Fruit fly (Drosophila melanogaster): ENCODE results near the gene Gnmt.

Gnmt gene

DNA sequence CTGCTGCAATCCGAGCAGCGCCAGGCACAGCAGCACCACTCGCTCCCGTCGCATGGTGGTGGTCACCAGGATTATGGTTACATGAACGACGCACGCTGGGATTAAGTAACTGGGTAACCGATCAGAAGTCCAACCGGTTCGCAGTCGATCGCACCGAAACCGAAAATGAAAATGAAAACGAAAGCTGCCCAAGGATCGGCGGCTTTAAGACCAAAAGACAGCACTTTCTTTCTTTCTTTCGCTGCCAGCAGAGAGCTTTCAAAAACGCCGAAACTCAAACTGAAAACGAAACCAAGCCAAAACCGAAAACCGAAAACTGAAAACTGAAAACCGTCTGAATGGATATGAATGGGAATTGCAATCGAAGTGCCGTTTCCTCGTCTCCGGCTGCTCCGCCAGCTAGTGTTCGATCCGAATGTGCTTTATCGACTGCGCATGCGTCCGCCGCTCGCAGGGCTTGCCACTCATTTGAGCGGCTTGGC, 32.3 kb upstream of the Gnmt start, which contains the start of gene CG6753:
Gene CG6753, minus strand, starts transcription at position 432 of the 482 bp plus-strand sequence.
- no peak for TF ChIP-seq cic (GFP tag; optimal IDR thresholded peaks at IDR 0.05)

- TF ChIP-seq toe (GFP tag; optimal IDR thresholded peaks at IDR 0.05): no peak
- TF ChIP-seq tj (GFP tag; optimal IDR thresholded peaks at IDR 0.05): no peak
- TF ChIP-seq ovo (GFP tag; optimal IDR thresholded peaks at IDR 0.05): no peak
- TF ChIP-seq kay (GFP tag; ENCODE audit: borderline replicate concordance): no peak
Measured at dm6 chr3R:12644621-12645310, 29.6 kb upstream of the Gnmt start.

dm6 chr3R:12645771-12646317, 28.6 kb upstream of the Gnmt start:
- TF ChIP-seq Clk (GFP tag; optimal IDR thresholded peaks at IDR 0.05): no peak
- no peak for TF ChIP-seq ovo (GFP tag; optimal IDR thresholded peaks at IDR 0.05)
- TF ChIP-seq CG1620 (GFP tag; optimal IDR thresholded peaks at IDR 0.05): no peak
- TF ChIP-seq cnc (optimal IDR thresholded peaks at IDR 0.05): no peak
- TF ChIP-seq pad (GFP tag; optimal IDR thresholded peaks at IDR 0.05): no peak
- no peak for TF ChIP-seq cic (GFP tag; optimal IDR thresholded peaks at IDR 0.05)
- no peak for TF ChIP-seq tj (GFP tag; optimal IDR thresholded peaks at IDR 0.05)
- no peak for TF ChIP-seq kay (GFP tag; ENCODE audit: borderline replicate concordance)
- no peak for TF ChIP-seq CG5204 (GFP tag; optimal IDR thresholded peaks at IDR 0.05)
- TF ChIP-seq Hr96 (GFP tag; optimal IDR thresholded peaks at IDR 0.05): no peak
- no peak for TF ChIP-seq Mnt (GFP tag; optimal IDR thresholded peaks at IDR 0.05)
- no peak for TF ChIP-seq bab1 (GFP tag; optimal IDR thresholded peaks at IDR 0.05)
- TF ChIP-seq toe (GFP tag; optimal IDR thresholded peaks at IDR 0.05): no peak
- TF ChIP-seq CG33017 (tag; optimal IDR thresholded peaks at IDR 0.05): no peak
- TF ChIP-seq CG14711 (tag; optimal IDR thresholded peaks at IDR 0.05): no peak
- no peak for TF ChIP-seq CG7045 (GFP tag; optimal IDR thresholded peaks at IDR 0.05)
- no peak for TF ChIP-seq CG11617 (GFP tag; optimal IDR thresholded peaks at IDR 0.05)
- no peak for TF ChIP-seq CG7101 (tag; optimal IDR thresholded peaks at IDR 0.05)
- TF ChIP-seq Crg-1 (GFP tag; optimal IDR thresholded peaks at IDR 0.05): no peak
- no peak for TF ChIP-seq CG12768 (GFP tag; optimal IDR thresholded peaks at IDR 0.05)

DNA sequence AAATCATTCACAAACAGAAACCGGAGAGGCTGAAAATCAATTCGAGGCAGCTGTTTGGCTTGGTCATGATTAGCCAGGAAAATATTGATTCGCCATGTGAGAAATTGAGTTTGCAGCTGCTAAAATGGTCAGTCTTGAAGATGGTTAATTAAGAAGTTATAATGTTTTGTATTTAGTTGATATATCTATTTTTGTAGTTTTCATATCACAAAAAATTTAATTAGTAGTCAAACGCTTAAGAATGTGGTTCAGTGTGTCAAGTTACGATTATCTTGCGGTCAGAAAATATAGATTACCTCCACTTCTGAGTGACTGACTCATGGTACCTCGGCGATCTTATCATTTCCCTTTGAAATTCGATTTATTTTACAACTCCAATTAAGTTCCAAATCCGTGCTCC, 27.5 kb upstream of the Gnmt start:
- TF ChIP-seq CG12768 (GFP tag; optimal IDR thresholded peaks at IDR 0.05) (no peak), kay (GFP tag; ENCODE audit: borderline replicate concordance) (peak; percentile 54)

- TF ChIP-seq Hr96 (GFP tag; optimal IDR thresholded peaks at IDR 0.05): no peak
- no peak for TF ChIP-seq pad (GFP tag; optimal IDR thresholded peaks at IDR 0.05)
- TF ChIP-seq CG33017 (tag; optimal IDR thresholded peaks at IDR 0.05): no peak
- TF ChIP-seq toe (GFP tag; optimal IDR thresholded peaks at IDR 0.05): no peak
- no peak for TF ChIP-seq CG14711 (tag; optimal IDR thresholded peaks at IDR 0.05)
- no peak for TF ChIP-seq tj (GFP tag; optimal IDR thresholded peaks at IDR 0.05)
- no peak for TF ChIP-seq Mnt (GFP tag; optimal IDR thresholded peaks at IDR 0.05)
- no peak for TF ChIP-seq CG7101 (tag; optimal IDR thresholded peaks at IDR 0.05)
Measured at dm6 chr3R:12647348-12647747, 27.1 kb upstream of the Gnmt start.

dm6 chr3R:12647954-12648353, 26.5 kb upstream of the Gnmt start, which contains the start of gene Dtg:
Gene Dtg, plus strand, starts transcription at chr3R:12648058.
- TF ChIP-seq tj (GFP tag; optimal IDR thresholded peaks at IDR 0.05) (no peak), CG7045 (GFP tag; optimal IDR thresholded peaks at IDR 0.05) (no peak), ovo (GFP tag; optimal IDR thresholded peaks at IDR 0.05) (no peak), toe (GFP tag; optimal IDR thresholded peaks at IDR 0.05) (no peak), cic (GFP tag; optimal IDR thresholded peaks at IDR 0.05) (no peak), CG11617 (GFP tag; optimal IDR thresholded peaks at IDR 0.05) (no peak), pad (GFP tag; optimal IDR thresholded peaks at IDR 0.05) (no peak), CG5204 (GFP tag; optimal IDR thresholded peaks at IDR 0.05) (no peak), cnc (optimal IDR thresholded peaks at IDR 0.05) (no peak)

dm6 chr3R:12649099-12650029, 25.0 kb upstream of the Gnmt start:
- TF ChIP-seq tj (GFP tag; optimal IDR thresholded peaks at IDR 0.05) (no peak), Clk (GFP tag; optimal IDR thresholded peaks at IDR 0.05) (no peak), cnc (optimal IDR thresholded peaks at IDR 0.05) (no peak)

All from whole organism, adult.